Worm (Caenorhabditis elegans) whole organism, L4 larva: Measurements from ENCODE around the gene K12H6.10.

ENCODE experiments used
- F49E8.2 ChIP-seq: sonication (generic microtip); optimal IDR thresholded peaks from 2 replicates; lab custom pipeline; 2016; ENCODE audit warnings: missing compliant biosample characterization, mild to moderate bottlenecking, missing genetic modification characterization, borderline replicate concordance
- R02D3.7 ChIP-seq: fragments of 150-350 bp; sonication (generic microtip); optimal IDR thresholded peaks from 3 replicates; lab custom pipeline; 2014; ENCODE audit warnings: missing biosample characterization, missing genetic modification characterization
- ZK546.5 ChIP-seq, 2 experiments: sonication (generic microtip); optimal IDR thresholded peaks; 2 replicates each; lab custom pipeline; 2017; ENCODE audit warnings: missing biosample characterization in 2 of 2, missing genetic modification characterization in 2 of 2
- aha-1 ChIP-seq: fragments of 150-350 bp; peaks from one replicate; lab custom pipeline; 2014; ENCODE audit warnings: missing biosample characterization, missing genetic modification characterization
- aly-2 ChIP-seq: sonication (generic microtip); optimal IDR thresholded peaks from 2 replicates; lab custom pipeline; 2018; ENCODE audit warnings: missing biosample characterization, missing genetic modification characterization
- cey-2 ChIP-seq: sonication (generic microtip); optimal IDR thresholded peaks from 3 replicates; lab custom pipeline; 2017; ENCODE audit warnings: missing genetic modification characterization, mild to moderate bottlenecking, missing compliant biosample characterization, antibody characterized with exemption, borderline replicate concordance; ENCODE audit not compliant: insufficient read depth
- daf-12 ChIP-seq: fragments of 150-350 bp; optimal IDR thresholded peaks from 2 replicates; lab custom pipeline; 2014; ENCODE audit warnings: missing biosample characterization, missing genetic modification reagents, missing genetic modification characterization
- daf-19 ChIP-seq: fragments of 200-800 bp; sonication (Bioruptor generic); conservative IDR thresholded peaks from 2 replicates; pipeline ENCODE4 v1.3.6; 2022; ENCODE audit warnings: missing genetic modification characterization, missing compliant biosample characterization
- duxl-1 ChIP-seq: sonication (generic microtip); optimal IDR thresholded peaks from 2 replicates; lab custom pipeline; 2016; ENCODE audit warnings: mild to moderate bottlenecking, missing genetic modification characterization, moderate library complexity, missing compliant biosample characterization; ENCODE audit not compliant: poor library complexity
- egl-27 ChIP-seq: sonication (generic microtip); optimal IDR thresholded peaks from 3 replicates; lab custom pipeline; 2017; ENCODE audit warnings: missing biosample characterization, missing genetic modification reagents, missing genetic modification characterization
- egl-43 ChIP-seq: fragments of 200-800 bp; sonication (Bioruptor generic); IDR thresholded peaks from 2 replicates; pipeline ENCODE4 v1.3.6; 2022; ENCODE audit warnings: missing genetic modification reagents, missing genetic modification characterization, missing compliant biosample characterization
- hlh-11 ChIP-seq: fragments of 200-800 bp; sonication (Bioruptor generic); optimal IDR thresholded peaks from 2 replicates; lab custom pipeline; 2018; ENCODE audit warnings: mild to moderate bottlenecking, missing genetic modification characterization, missing compliant biosample characterization
- hlh-30 ChIP-seq: sonication (generic microtip); optimal IDR thresholded peaks from 2 replicates; lab custom pipeline; 2017; ENCODE audit warnings: antibody characterized with exemption, mild to moderate bottlenecking, missing genetic modification characterization, missing compliant biosample characterization; ENCODE audit not compliant: insufficient read depth
- hmg-1.1 ChIP-seq: fragments of 200-800 bp; sonication (Bioruptor generic); IDR thresholded peaks from 2 replicates; pipeline ENCODE4 v1.3.6; 2022; ENCODE audit warnings: missing genetic modification reagents, missing genetic modification characterization, missing compliant biosample characterization
- madf-5 ChIP-seq, 2 experiments: fragments of 200-800 bp; sonication (Bioruptor generic); IDR thresholded peaks; 2 replicates each; pipeline ENCODE4 v1.3.6; 2022; ENCODE audit warnings: missing compliant biosample characterization in 2 of 2, missing genetic modification characterization in 2 of 2
- madf-9 ChIP-seq: fragments of 200-800 bp; sonication (Bioruptor generic); conservative IDR thresholded peaks from 2 replicates; pipeline ENCODE4 v1.3.6; 2022; ENCODE audit warnings: missing genetic modification reagents, missing genetic modification characterization, missing compliant biosample characterization
- mdl-1 ChIP-seq, 2 experiments: fragments of 150-350 bp in 1 of 2; sonication (generic microtip) in 1 of 2; optimal IDR thresholded peaks; 2 replicates each; lab custom pipeline; 2014 to 2017; ENCODE audit warnings: missing biosample characterization in 2 of 2, missing genetic modification characterization in 2 of 2
- mxl-3 ChIP-seq: fragments of 200-800 bp; sonication (Bioruptor generic); optimal IDR thresholded peaks from 2 replicates; lab custom pipeline; 2018; ENCODE audit warnings: mild to moderate bottlenecking, missing genetic modification characterization, missing compliant biosample characterization
- nhr-28 ChIP-seq: fragments of 150-350 bp; optimal IDR thresholded peaks from 2 replicates; lab custom pipeline; 2014; ENCODE audit warnings: missing biosample characterization, missing genetic modification characterization
- nhr-41 ChIP-seq: fragments of 200-800 bp; sonication (Bioruptor generic); IDR thresholded peaks from 2 replicates; pipeline ENCODE4 v1.3.6; 2022; ENCODE audit warnings: missing genetic modification reagents, missing genetic modification characterization, missing compliant biosample characterization
- nhr-42 ChIP-seq: fragments of 200-800 bp; sonication (Bioruptor generic); IDR thresholded peaks from 2 replicates; pipeline ENCODE4 v1.3.6; 2022; ENCODE audit warnings: missing genetic modification characterization, missing compliant biosample characterization
- nhr-48 ChIP-seq: sonication (generic microtip); optimal IDR thresholded peaks from 2 replicates; lab custom pipeline; 2016; ENCODE audit warnings: mild to moderate bottlenecking, missing genetic modification characterization, missing compliant biosample characterization
- nhr-6 ChIP-seq: fragments of 150-350 bp; optimal IDR thresholded peaks from 2 replicates; lab custom pipeline; 2014; ENCODE audit warnings: missing biosample characterization, missing genetic modification characterization
- nhr-76 ChIP-seq: fragments of 150-350 bp; optimal IDR thresholded peaks from 2 replicates; lab custom pipeline; 2014; ENCODE audit warnings: missing biosample characterization, missing genetic modification characterization
- php-3 ChIP-seq: fragments of 200-800 bp; sonication (Bioruptor generic); IDR thresholded peaks from 2 replicates; pipeline ENCODE4 v1.3.6; 2022; ENCODE audit warnings: missing genetic modification reagents, missing genetic modification characterization, missing compliant biosample characterization
- set-16 ChIP-seq: fragments of 200-800 bp; sonication (Bioruptor generic); IDR thresholded peaks from 2 replicates; pipeline ENCODE4 v1.3.6; 2022; ENCODE audit warnings: missing genetic modification reagents, missing genetic modification characterization, missing compliant biosample characterization
- snpc-1.2 ChIP-seq: fragments of 200-800 bp; sonication (Bioruptor generic); IDR thresholded peaks from 2 replicates; pipeline ENCODE4 v1.3.6; 2022; ENCODE audit warnings: missing genetic modification reagents, missing genetic modification characterization, missing compliant biosample characterization
- spr-1 ChIP-seq: sonication (generic microtip); optimal IDR thresholded peaks from 2 replicates; lab custom pipeline; 2016; ENCODE audit warnings: mild to moderate bottlenecking, missing genetic modification characterization, missing compliant biosample characterization
- unc-39 ChIP-seq: sonication (generic microtip); optimal IDR thresholded peaks from 2 replicates; lab custom pipeline; 2017; ENCODE audit warnings: missing biosample characterization, missing genetic modification characterization
- zag-1 ChIP-seq: fragments of 150-350 bp; optimal IDR thresholded peaks from 2 replicates; lab custom pipeline; 2014; ENCODE audit warnings: missing biosample characterization, missing genetic modification characterization
- zfp-2 ChIP-seq: sonication (generic microtip); optimal IDR thresholded peaks from 2 replicates; lab custom pipeline; 2016; ENCODE audit warnings: mild to moderate bottlenecking, missing genetic modification characterization, missing compliant biosample characterization
- zip-2 ChIP-seq: fragments of 150-350 bp; optimal IDR thresholded peaks from 2 replicates; lab custom pipeline; 2014; ENCODE audit warnings: missing biosample characterization, missing genetic modification characterization
- ztf-11 ChIP-seq: fragments of 150-350 bp; optimal IDR thresholded peaks from 2 replicates; lab custom pipeline; 2014; ENCODE audit warnings: missing biosample characterization, missing genetic modification characterization

Gene K12H6.10

ce11 chrII:2856114-2856513 lies 33.4 kb downstream of the K12H6.10 start:
- TF ChIP-seq hlh-11 (tag; lab: Kevin White, UChicago) (peak; percentile 36), nhr-28 (peak; percentile 82), spr-1 (tag; lab: Kevin White, UChicago) (no peak), zip-2 (tag; lab: Kevin White, UChicago) (no peak), ZK546.5 (tag; optimal IDR thresholded peaks at IDR 0.05; lab: Kevin White, UChicago) (no peak), mxl-3 (GFP tag; lab: Kevin White, UChicago) (no peak), aly-2 (tag; lab: Kevin White, UChicago) (no peak), hmg-1.1 (no peak), zfp-2 (tag; lab: Kevin White, UChicago) (no peak)

- TF ChIP-seq R02D3.7 (tag; lab: Kevin White, UChicago) (no peak), mdl-1 (tag; optimal IDR thresholded peaks at IDR 0.05; lab: Kevin White, UChicago) (peak in 1 of 2 experiments; percentile 15), set-16 (GFP tag; lab: Robert Waterston, UW) (no peak), unc-39 (tag; lab: Kevin White, UChicago) (no peak), cey-2 (no peak), ztf-11 (tag; lab: Kevin White, UChicago) (no peak), nhr-42 (GFP tag; lab: Robert Waterston, UW) (no peak), zag-1 (tag; lab: Kevin White, UChicago) (no peak), php-3 (no peak), hlh-11 (tag; lab: Kevin White, UChicago) (peak; percentile 40), madf-5 (GFP tag; IDR thresholded peaks at IDR 0.05; lab: Robert Waterston, UW) (no peak), nhr-76 (no peak), aha-1 (peak; percentile 28), nhr-41 (peak; percentile 22; the same call in 1 of the 2 replicates), hlh-30 (tag; lab: Kevin White, UChicago) (no peak), nhr-28 (peak; percentile 98), egl-27 (tag; lab: Kevin White, UChicago) (no peak), mxl-3 (GFP tag; lab: Kevin White, UChicago) (peak; percentile 4), nhr-48 (tag; lab: Kevin White, UChicago) (peak; percentile 58)
- TF ChIP-seq, all 104 proteins: peak for 7
Measured at ce11 chrII:2857559-2857958, 34.9 kb downstream of the K12H6.10 start.

- TF ChIP-seq set-16 (GFP tag; lab: Robert Waterston, UW): no peak
- peak; percentile 17 for TF ChIP-seq hlh-30 (tag; lab: Kevin White, UChicago)
- peak; percentile 57 for TF ChIP-seq nhr-28
- TF ChIP-seq ztf-11 (tag; lab: Kevin White, UChicago): no peak
- TF ChIP-seq madf-9: no peak
- TF ChIP-seq nhr-6 (tag; lab: Kevin White, UChicago): no peak
Measured at ce11 chrII:2858851-2859250, 36.2 kb downstream of the K12H6.10 start.

- TF ChIP-seq hlh-11 (tag; lab: Kevin White, UChicago) (no peak), daf-12 (tag; lab: Kevin White, UChicago) (no peak), egl-27 (tag; lab: Kevin White, UChicago) (no peak), daf-19 (GFP tag; lab: Robert Waterston, UW) (no peak), snpc-1.2 (GFP tag; lab: Robert Waterston, UW) (no peak), F49E8.2 (tag; lab: Kevin White, UChicago) (no peak), egl-43 (GFP tag; lab: Robert Waterston, UW) (no peak), duxl-1 (no peak)
Measured at ce11 chrII:2859315-2859714, 36.6 kb downstream of the K12H6.10 start.
